Worm (Caenorhabditis elegans) whole organism, L3 larva: ENCODE measurements around the gene sipa-1.

Experiments
- ama-1 ChIP-seq: fragments of 150-350 bp; optimal IDR thresholded peaks from 2 replicates; lab custom pipeline; 2018
- ceh-9 ChIP-seq: sonication (generic microtip); optimal IDR thresholded peaks from 2 replicates; lab custom pipeline; 2018; ENCODE audit warnings: missing biosample characterization, missing genetic modification characterization
- egl-27 ChIP-seq: sonication (generic microtip); optimal IDR thresholded peaks from 4 replicates; lab custom pipeline; 2017; ENCODE audit warnings: missing biosample characterization, missing genetic modification reagents, missing genetic modification characterization
- fkh-10 ChIP-seq: sonication (generic microtip); optimal IDR thresholded peaks from 2 replicates; lab custom pipeline; 2017; ENCODE audit warnings: missing biosample characterization, missing genetic modification reagents, missing genetic modification characterization
- mdl-1 ChIP-seq: fragments of 150-350 bp; optimal IDR thresholded peaks from 2 replicates; lab custom pipeline; 2014; ENCODE audit warnings: missing biosample characterization, missing genetic modification characterization
- nfya-1 ChIP-seq: sonication (generic microtip); optimal IDR thresholded peaks from 2 replicates; lab custom pipeline; 2017; ENCODE audit warnings: missing genetic modification characterization, mild to moderate bottlenecking, missing compliant biosample characterization, antibody characterized with exemption, moderate library complexity; ENCODE audit not compliant: insufficient read depth
- nhr-12 ChIP-seq: fragments of 150-350 bp; optimal IDR thresholded peaks from 2 replicates; lab custom pipeline; 2014; ENCODE audit warnings: missing biosample characterization, missing genetic modification characterization
- nhr-77 ChIP-seq: fragments of 150-350 bp; optimal IDR thresholded peaks from 2 replicates; lab custom pipeline; 2014; ENCODE audit warnings: missing biosample characterization, missing genetic modification characterization
- snpc-4 ChIP-seq: fragments of 150-350 bp; optimal IDR thresholded peaks from 2 replicates; lab custom pipeline; 2014; ENCODE audit warnings: missing biosample characterization, missing genetic modification characterization
- zag-1 ChIP-seq: fragments of 150-350 bp; optimal IDR thresholded peaks from 2 replicates; lab custom pipeline; 2014; ENCODE audit warnings: missing biosample characterization, missing genetic modification characterization
- ztf-11 ChIP-seq: fragments of 150-350 bp; optimal IDR thresholded peaks from 2 replicates; lab custom pipeline; 2014; ENCODE audit warnings: missing biosample characterization, missing genetic modification characterization

DNA sequence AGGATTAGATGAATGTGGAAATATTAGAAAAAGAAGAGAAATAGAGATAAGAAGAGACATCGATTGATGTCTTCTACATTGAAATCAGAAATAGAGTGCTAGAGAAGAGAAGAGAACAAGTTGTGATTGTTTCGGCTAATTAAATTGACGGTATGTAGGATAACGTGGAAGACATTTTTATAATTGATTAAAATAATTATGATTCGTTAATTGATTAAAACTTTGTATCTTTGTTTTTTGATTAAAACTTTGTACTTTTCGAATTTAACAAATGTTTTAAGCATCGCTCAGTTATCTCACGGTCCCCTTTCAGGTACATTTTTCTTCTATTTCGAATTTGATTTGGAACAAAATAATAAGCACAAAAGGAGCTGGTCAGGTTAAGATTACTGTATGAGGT is 35.4 kb upstream of the sipa-1 start, which contains the start of gene lgc-44:
- TF ChIP-seq nfya-1 (tag; lab: Kevin White, UChicago) (no peak), snpc-4 (no peak), mdl-1 (tag; lab: Kevin White, UChicago) (no peak), egl-27 (no peak), ceh-9 (tag; lab: Kevin White, UChicago) (no peak), nhr-77 (no peak), ztf-11 (tag; lab: Kevin White, UChicago) (no peak), fkh-10 (GFP tag; lab: Kevin White, UChicago) (no peak), nhr-12 (tag; lab: Kevin White, UChicago) (no peak), ama-1 (no peak), zag-1 (no peak)
